Worm (Caenorhabditis elegans) whole organism, L4/young adult: ENCODE data around the gene C17C3.3.

Source experiments
- W03F9.2 ChIP-seq: fragments of 150-350 bp; optimal IDR thresholded peaks from 2 replicates; lab custom pipeline; 2014; ENCODE audit warnings: missing biosample characterization, missing genetic modification characterization
- dao-5 ChIP-seq: sonication (generic microtip); optimal IDR thresholded peaks from 2 replicates; lab custom pipeline; 2016; ENCODE audit warnings: missing genotype, missing genetic modification characterization, moderate library complexity, missing compliant biosample characterization
- him-1 ChIP-seq: sonication (generic microtip); optimal IDR thresholded peaks from 2 replicates; lab custom pipeline; 2016; ENCODE audit warnings: missing genotype, missing genetic modification reagents, missing genetic modification characterization, missing compliant biosample characterization

DNA sequence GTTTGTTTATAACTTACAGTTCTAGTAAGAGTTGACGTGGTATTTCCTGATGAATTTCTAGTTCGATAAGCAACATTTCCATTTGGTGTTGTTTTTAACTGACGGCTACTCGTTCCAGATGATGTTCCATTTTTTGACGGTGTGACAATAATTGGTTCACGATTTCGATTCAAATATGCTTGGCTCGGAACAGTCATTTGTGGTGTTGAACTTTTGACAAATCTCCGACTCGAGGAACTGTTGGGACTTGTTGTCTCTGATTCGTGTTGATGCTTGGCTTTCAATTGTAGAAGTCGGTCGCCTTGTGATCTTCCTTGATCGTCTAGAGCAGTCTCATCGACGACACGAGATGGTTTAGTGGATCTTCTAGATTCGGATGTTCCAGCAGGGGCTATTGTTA is 30.0 kb downstream of the C17C3.3 start:
- TF ChIP-seq him-1 (tag; lab: Kevin White, UChicago): no peak
- no peak for TF ChIP-seq dao-5 (tag; lab: Kevin White, UChicago)
- no peak for TF ChIP-seq W03F9.2
